Worm (Caenorhabditis elegans): Measurements from ENCODE around the gene ZC449.1.

ce11 chrX:5031742-5032141, 7.5 kb downstream of the ZC449.1 start:
- no peak for TF ChIP-seq hnd-1 (tag; optimal IDR thresholded peaks at IDR 0.05)
- TF ChIP-seq F13C5.2 (tag; optimal IDR thresholded peaks at IDR 0.05), result no peak
- TF ChIP-seq ama-1 (optimal IDR thresholded peaks at IDR 0.05), result no peak
- no peak for TF ChIP-seq pes-1 (GFP tag; IDR thresholded peaks at IDR 0.05)
- no peak for TF ChIP-seq hmg-4 (GFP tag; optimal IDR thresholded peaks at IDR 0.05)
- TF ChIP-seq tra-4 (tag; optimal IDR thresholded peaks at IDR 0.05), result no peak
- no peak for TF ChIP-seq ceh-36 (tag; optimal IDR thresholded peaks at IDR 0.05)
